Fruit fly (Drosophila melanogaster) Kc167 (cell line): ENCODE data around the gene CG15262.

Experiments
- Myc ChIP-seq: fragments of >200 bp; optimal IDR thresholded peaks from 2 replicates; lab custom pipeline; 2017; ENCODE audit warnings: missing external identifiers
- Sin3A ChIP-seq: fragments of >200 bp; optimal IDR thresholded peaks from 2 replicates; lab custom pipeline; 2018; ENCODE audit warnings: missing external identifiers
- h ChIP-seq: fragments of >200 bp; optimal IDR thresholded peaks from 3 replicates; lab custom pipeline; 2018; ENCODE audit warnings: missing external identifiers
- insv ChIP-seq: fragments of >200 bp; optimal IDR thresholded peaks from 3 replicates; lab custom pipeline; 2018; ENCODE audit warnings: missing external identifiers
- psq ChIP-seq: fragments of >200 bp; optimal IDR thresholded peaks from 2 replicates; lab custom pipeline; 2017; ENCODE audit warnings: missing external identifiers
- ttk ChIP-seq: sonication (Bioruptor generic); optimal IDR thresholded peaks from 2 replicates; lab custom pipeline; 2017; ENCODE audit warnings: missing external identifiers

Gene CG15262

dm6 chr2L:15274292-15274691, 23.3 kb upstream of the CG15262 start:
- no peak for TF ChIP-seq h
- TF ChIP-seq ttk (lab: Kevin White, UChicago): no peak
- no peak for TF ChIP-seq psq (lab: Kevin White, UChicago)
- TF ChIP-seq insv (lab: Kevin White, UChicago): no peak
- TF ChIP-seq Sin3A (lab: Kevin White, UChicago): no peak
- no peak for TF ChIP-seq Myc

- TF ChIP-seq psq (lab: Kevin White, UChicago) (no peak), Sin3A (lab: Kevin White, UChicago) (no peak), ttk (lab: Kevin White, UChicago) (no peak), Myc (no peak), insv (lab: Kevin White, UChicago) (no peak), h (no peak)
Measured at dm6 chr2L:15274783-15275316, 22.8 kb upstream of the CG15262 start, which contains the start of gene UK114. UK114 (minus strand) TSS chr2L:15275091.

- TF ChIP-seq Myc (no peak), insv (lab: Kevin White, UChicago) (no peak), Sin3A (lab: Kevin White, UChicago) (no peak), h (no peak), psq (lab: Kevin White, UChicago) (no peak), ttk (lab: Kevin White, UChicago) (no peak)
Measured at dm6 chr2L:15275794-15276193, 21.8 kb upstream of the CG15262 start.

dm6 chr2L:15280975-15281374, 16.6 kb upstream of the CG15262 start:
- TF ChIP-seq ttk (lab: Kevin White, UChicago) (no peak), h (no peak), psq (lab: Kevin White, UChicago) (no peak), Myc (no peak), Sin3A (lab: Kevin White, UChicago) (no peak), insv (lab: Kevin White, UChicago) (no peak)

dm6 chr2L:15284700-15285099, 12.9 kb upstream of the CG15262 start, which contains the start of gene CG15263:
CG15263 (plus strand) TSS chr2L:15285000.
- no peak for TF ChIP-seq ttk (lab: Kevin White, UChicago)
- no peak for TF ChIP-seq Sin3A (lab: Kevin White, UChicago)
- TF ChIP-seq psq (lab: Kevin White, UChicago): no peak
- no peak for TF ChIP-seq Myc
- no peak for TF ChIP-seq h
- no peak for TF ChIP-seq insv (lab: Kevin White, UChicago)

dm6 chr2L:15292139-15292538, 5.5 kb upstream of the CG15262 start, which contains the start of gene CG15260:
CG15260 (minus strand) TSS chr2L:15292239.
- TF ChIP-seq insv (lab: Kevin White, UChicago) (no peak), Myc (no peak), h (no peak), psq (lab: Kevin White, UChicago) (no peak), Sin3A (lab: Kevin White, UChicago) (no peak), ttk (lab: Kevin White, UChicago) (no peak)

- no peak for TF ChIP-seq ttk (lab: Kevin White, UChicago)
- TF ChIP-seq h: no peak
- no peak for TF ChIP-seq Sin3A (lab: Kevin White, UChicago)
- TF ChIP-seq Myc: no peak
- no peak for TF ChIP-seq insv (lab: Kevin White, UChicago)
- TF ChIP-seq psq (lab: Kevin White, UChicago): no peak
Measured at dm6 chr2L:15301841-15302240, 4.2 kb downstream of the CG15262 start.

dm6 chr2L:15304359-15304758, 6.8 kb downstream of the CG15262 start:
- TF ChIP-seq insv (lab: Kevin White, UChicago): no peak
- TF ChIP-seq Sin3A (lab: Kevin White, UChicago): no peak
- TF ChIP-seq h: no peak
- TF ChIP-seq Myc: no peak
- no peak for TF ChIP-seq ttk (lab: Kevin White, UChicago)
- no peak for TF ChIP-seq psq (lab: Kevin White, UChicago)

dm6 chr2L:15306802-15307201, 9.2 kb downstream of the CG15262 start:
- TF ChIP-seq insv (lab: Kevin White, UChicago) (no peak), Sin3A (lab: Kevin White, UChicago) (no peak), ttk (lab: Kevin White, UChicago) (no peak), Myc (no peak), h (no peak), psq (lab: Kevin White, UChicago) (no peak)

- no peak for TF ChIP-seq Sin3A (lab: Kevin White, UChicago)
- TF ChIP-seq ttk (lab: Kevin White, UChicago): no peak
- TF ChIP-seq insv (lab: Kevin White, UChicago): no peak
- TF ChIP-seq psq (lab: Kevin White, UChicago): no peak
- TF ChIP-seq Myc: no peak
- TF ChIP-seq h: no peak
Measured at dm6 chr2L:15314903-15315302, 17.3 kb downstream of the CG15262 start.

- TF ChIP-seq ttk (lab: Kevin White, UChicago): no peak
- no peak for TF ChIP-seq psq (lab: Kevin White, UChicago)
Measured at dm6 chr2L:15316410-15316809, 18.8 kb downstream of the CG15262 start.

dm6 chr2L:15318801-15319200, 21.2 kb downstream of the CG15262 start, which contains the start of gene nht:
nht (minus strand) TSS chr2L:15318901.
- TF ChIP-seq h (no peak), insv (lab: Kevin White, UChicago) (no peak), Myc (no peak), ttk (lab: Kevin White, UChicago) (no peak), psq (lab: Kevin White, UChicago) (no peak), Sin3A (lab: Kevin White, UChicago) (no peak)

- no peak for TF ChIP-seq Sin3A (lab: Kevin White, UChicago)
- TF ChIP-seq ttk (lab: Kevin White, UChicago): no peak
- TF ChIP-seq insv (lab: Kevin White, UChicago): no peak
- no peak for TF ChIP-seq h
- TF ChIP-seq psq (lab: Kevin White, UChicago): no peak
- no peak for TF ChIP-seq Myc
Measured at dm6 chr2L:15319208-15319607, 21.6 kb downstream of the CG15262 start.
